Fruit fly (Drosophila melanogaster): ENCODE results near the gene VhaM9.7-d.
A peak's percentile ranks its signal among the peaks of the same experiment; 100 is the strongest.

VhaM9.7-d gene

dm6 chr3R:16974904-16975303, at the start of gene VhaM9.7-d:
VhaM9.7-d (plus strand) TSS chr3R:16975204.
- TF ChIP-seq noc (tag; optimal IDR thresholded peaks at IDR 0.05), result no peak

- TF ChIP-seq noc (tag; optimal IDR thresholded peaks at IDR 0.05), result no peak
These were observed 42.1 kb upstream of the VhaM9.7-d start for dm6 chr3R:16932868-16933267.

- TF ChIP-seq noc (tag; optimal IDR thresholded peaks at IDR 0.05), result no peak
These were observed 41.7 kb upstream of the VhaM9.7-d start for dm6 chr3R:16933350-16933749.

dm6 chr3R:16934154-16934992, 40.6 kb upstream of the VhaM9.7-d start:
- TF ChIP-seq noc (tag; optimal IDR thresholded peaks at IDR 0.05), result no peak

dm6 chr3R:16936319-16936718, 38.7 kb upstream of the VhaM9.7-d start:
- TF ChIP-seq noc (tag; optimal IDR thresholded peaks at IDR 0.05), result no peak

dm6 chr3R:16940520-16940919, 34.5 kb upstream of the VhaM9.7-d start:
- TF ChIP-seq noc (tag; optimal IDR thresholded peaks at IDR 0.05), result no peak

- TF ChIP-seq noc (tag; optimal IDR thresholded peaks at IDR 0.05), result no peak
These were observed 33.7 kb upstream of the VhaM9.7-d start for dm6 chr3R:16941285-16941684.

- no peak for TF ChIP-seq noc (tag; optimal IDR thresholded peaks at IDR 0.05)
These were observed 30.7 kb upstream of the VhaM9.7-d start for dm6 chr3R:16944267-16944666.

- TF ChIP-seq noc (tag; optimal IDR thresholded peaks at IDR 0.05), result no peak
These were observed 26.3 kb upstream of the VhaM9.7-d start for dm6 chr3R:16948667-16949066.

- TF ChIP-seq noc (tag; optimal IDR thresholded peaks at IDR 0.05), result no peak
These were observed 23.6 kb upstream of the VhaM9.7-d start for dm6 chr3R:16951374-16951773.

- no peak for TF ChIP-seq noc (tag; optimal IDR thresholded peaks at IDR 0.05)
These were observed 20.6 kb upstream of the VhaM9.7-d start for dm6 chr3R:16954423-16954822.

dm6 chr3R:16957759-16958536, 17.1 kb upstream of the VhaM9.7-d start:
- peak; percentile 32 for TF ChIP-seq noc (tag; optimal IDR thresholded peaks at IDR 0.05)

dm6 chr3R:16960219-16960618, 14.8 kb upstream of the VhaM9.7-d start:
- no peak for TF ChIP-seq noc (tag; optimal IDR thresholded peaks at IDR 0.05)

dm6 chr3R:16962303-16962702, 12.7 kb upstream of the VhaM9.7-d start:
- TF ChIP-seq noc (tag; optimal IDR thresholded peaks at IDR 0.05), result no peak

dm6 chr3R:16969361-16970355, 5.3 kb upstream of the VhaM9.7-d start:
- TF ChIP-seq noc (tag; optimal IDR thresholded peaks at IDR 0.05), result no peak

- no peak for TF ChIP-seq noc (tag; optimal IDR thresholded peaks at IDR 0.05)
These were observed 2.9 kb upstream of the VhaM9.7-d start, which contains the start of gene Abd-B for dm6 chr3R:16972136-16972535. Abd-B (minus strand) TSS chr3R:16972236.

Data from whole organism, larva.